Worm (Caenorhabditis elegans): Measurements from ENCODE around the gene str-135.

str-135 gene

DNA sequence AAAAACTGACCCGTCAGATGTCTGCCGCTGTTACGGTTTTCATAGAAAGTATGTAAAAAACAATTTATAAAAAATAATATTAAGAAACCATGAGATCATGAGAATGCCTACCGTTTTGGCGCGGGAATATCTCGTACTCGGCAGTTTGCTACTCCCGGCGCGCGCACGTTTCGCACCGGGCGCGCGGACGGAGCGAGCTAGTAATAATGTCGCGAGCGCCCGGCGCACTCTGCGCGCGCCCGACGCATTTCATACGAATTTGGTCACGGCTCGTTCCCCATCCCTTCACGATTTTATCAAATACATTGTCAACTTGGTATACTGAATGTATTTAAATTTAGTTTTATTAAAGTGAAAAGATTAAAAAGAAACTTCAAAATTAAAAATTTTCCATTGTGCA is 45.2 kb upstream of the str-135 start:
- no peak for TF ChIP-seq snpc-1.1 (tag; optimal IDR thresholded peaks at IDR 0.05; ENCODE audit: insufficient read depth)
- TF ChIP-seq zfh-2 (GFP tag; conservative IDR thresholded peaks at IDR 0.05) = peak; percentile 63
- no peak for TF ChIP-seq C06A6.2 (GFP tag; conservative IDR thresholded peaks at IDR 0.05)

- no peak for TF ChIP-seq let-526 (GFP tag; IDR thresholded peaks at IDR 0.05)
- TF ChIP-seq snpc-1.1 (tag; optimal IDR thresholded peaks at IDR 0.05; ENCODE audit: insufficient read depth) = no peak
- no peak for TF ChIP-seq unc-62 (GFP tag; optimal IDR thresholded peaks at IDR 0.05)
- no peak for TF ChIP-seq ztf-18 (tag; optimal IDR thresholded peaks at IDR 0.05)
- TF ChIP-seq hsf-1 (GFP tag; IDR thresholded peaks at IDR 0.05) = no peak
- no peak for TF ChIP-seq ceh-79 (tag; optimal IDR thresholded peaks at IDR 0.05)
- no peak for TF ChIP-seq B0019.2 (GFP tag; conservative IDR thresholded peaks at IDR 0.05)
- no peak for TF ChIP-seq madf-3 (GFP tag; IDR thresholded peaks at IDR 0.05)
- no peak for TF ChIP-seq ztf-3 (GFP tag; optimal IDR thresholded peaks at IDR 0.05)
- no peak for TF ChIP-seq Y56A3A.18 (GFP tag; IDR thresholded peaks at IDR 0.05)
- TF ChIP-seq F22D6.2 (tag; optimal IDR thresholded peaks at IDR 0.05) = no peak
- no peak for TF ChIP-seq attf-3 (GFP tag; conservative IDR thresholded peaks at IDR 0.05)
- TF ChIP-seq lag-1 (GFP tag; IDR thresholded peaks at IDR 0.05) = no peak
- TF ChIP-seq pha-4 (tag; optimal IDR thresholded peaks at IDR 0.05) = no peak
- TF ChIP-seq aptf-3 (GFP tag; IDR thresholded peaks at IDR 0.05) = no peak
Observed at ce11 chrV:8323545-8323944, 42.9 kb upstream of the str-135 start.

DNA sequence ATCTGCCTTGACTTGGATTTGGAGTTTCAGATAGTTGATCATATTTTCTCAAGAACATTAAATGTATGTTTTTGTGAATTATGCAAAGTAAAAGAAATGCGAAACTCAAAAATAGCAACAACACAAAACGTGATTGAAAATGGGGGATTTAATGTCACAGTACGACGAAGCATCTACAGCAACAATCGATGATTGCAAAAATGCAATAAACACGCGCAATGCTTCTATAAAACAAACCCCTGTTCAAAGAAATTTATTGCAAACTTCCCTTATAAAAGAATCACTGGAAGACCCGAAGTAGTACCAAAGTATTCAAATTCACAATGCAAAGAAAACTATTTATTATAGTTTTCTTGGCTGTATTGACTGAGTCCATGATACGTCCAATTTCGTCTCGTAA is 37.5 kb upstream of the str-135 start, which contains the start of gene clec-219:
Gene clec-219 (plus strand): TSS at position 301 of the 400 bp plus-strand sequence.
- TF ChIP-seq lin-40 (tag; optimal IDR thresholded peaks at IDR 0.05) (no peak), ztf-18 (tag; optimal IDR thresholded peaks at IDR 0.05) (no peak)

DNA sequence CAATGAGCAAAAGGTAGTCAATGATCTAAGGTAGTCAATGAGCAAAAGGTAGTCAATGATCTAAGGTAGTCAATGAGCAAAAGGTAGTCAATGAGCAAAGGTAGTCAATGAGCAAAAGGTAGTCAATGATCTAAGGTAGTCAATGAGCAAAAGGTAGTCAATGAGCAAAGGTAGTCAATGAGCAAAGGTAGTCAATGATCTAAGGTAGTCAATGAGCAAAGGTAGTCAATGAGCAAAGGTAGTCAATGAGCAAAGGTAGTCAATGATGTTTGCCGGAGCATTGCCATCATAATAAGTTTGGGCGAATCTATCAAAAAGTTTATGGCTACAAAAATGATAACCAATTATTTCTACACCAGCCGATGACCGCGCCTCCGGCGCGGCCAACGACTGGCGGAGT is 34.1 kb upstream of the str-135 start:
- TF ChIP-seq lin-26 (GFP tag; IDR thresholded peaks at IDR 0.05) (peak; percentile 58; the same call in 1 of the 2 replicates), bed-1 (GFP tag; IDR thresholded peaks at IDR 0.05) (peak; percentile 72; the same call in 1 of the 2 replicates), hmg-20 (GFP tag; IDR thresholded peaks at IDR 0.05) (peak; percentile 56; the same call in 1 of the 2 replicates), B0019.2 (GFP tag; conservative IDR thresholded peaks at IDR 0.05) (0 out of 2 replicates have a peak, but pooled peaks have one; percentile 9), F37B4.10 (GFP tag; IDR thresholded peaks at IDR 0.05) (0 out of 2 replicates have a peak, but pooled peaks have one; percentile 31), ztf-25 (GFP tag; IDR thresholded peaks at IDR 0.05) (peak; percentile 66; the same call in 1 of the 2 replicates), ceh-58 (GFP tag; IDR thresholded peaks at IDR 0.05) (0 out of 2 replicates have a peak, but pooled peaks have one; percentile 58), let-526 (GFP tag; IDR thresholded peaks at IDR 0.05) (peak; percentile 66; the same call in 1 of the 2 replicates), ztf-6 (GFP tag; IDR thresholded peaks at IDR 0.05) (0 out of 2 replicates have a peak, but pooled peaks have one; percentile 56), Y56A3A.18 (GFP tag; IDR thresholded peaks at IDR 0.05) (0 out of 2 replicates have a peak, but pooled peaks have one; percentile 34), ceh-40 (GFP tag; IDR thresholded peaks at IDR 0.05) (0 out of 2 replicates have a peak, but pooled peaks have one; percentile 22), madf-3 (GFP tag; IDR thresholded peaks at IDR 0.05) (peak; percentile 68; the same call in 1 of the 2 replicates), F33H1.4 (GFP tag; IDR thresholded peaks at IDR 0.05) (peak; percentile 19; the same call in 1 of the 2 replicates), pbrm-1 (GFP tag; IDR thresholded peaks at IDR 0.05) (peak; percentile 34; the same call in 1 of the 2 replicates), aptf-2 (GFP tag; conservative IDR thresholded peaks at IDR 0.05) (0 out of 2 replicates have a peak, but pooled peaks have one; percentile 13), lag-1 (GFP tag; IDR thresholded peaks at IDR 0.05) (0 out of 2 replicates have a peak, but pooled peaks have one; percentile 77), attf-6 (GFP tag; IDR thresholded peaks at IDR 0.05) (0 out of 2 replicates have a peak, but pooled peaks have one; percentile 9)

DNA sequence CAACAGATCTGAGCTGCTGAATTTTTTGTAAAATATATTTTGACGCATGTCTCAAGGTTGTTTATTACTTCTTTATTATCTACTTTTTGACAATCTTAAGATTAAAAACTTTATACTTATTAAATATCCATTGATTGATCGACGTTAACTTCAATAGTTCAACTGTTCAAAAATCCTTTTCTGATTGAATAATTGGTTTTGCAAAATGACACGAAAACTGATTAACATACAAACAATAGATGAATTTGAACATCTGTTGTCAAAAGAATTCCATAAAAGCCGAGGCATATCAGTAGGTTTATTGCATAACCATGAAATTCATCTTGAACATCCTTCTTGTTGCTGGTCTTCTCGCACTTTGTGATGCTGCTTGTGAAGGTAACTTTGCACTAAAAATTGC is 30.5 kb upstream of the str-135 start, which contains the start of gene W02D7.12:
Gene W02D7.12 (plus strand): TSS at position 301 of the 400 bp plus-strand sequence.
- TF ChIP-seq K12H6.12 (tag; optimal IDR thresholded peaks at IDR 0.05) (no peak), Y53G8AR.9 (GFP tag; conservative IDR thresholded peaks at IDR 0.05) (no peak), nhr-90 (tag; optimal IDR thresholded peaks at IDR 0.05) (no peak), attf-5 (GFP tag; optimal IDR thresholded peaks at IDR 0.05) (no peak), rec-8 (tag; optimal IDR thresholded peaks at IDR 0.05) (no peak), ccch-3 (GFP tag; optimal IDR thresholded peaks at IDR 0.05) (no peak), fkh-3 (tag; optimal IDR thresholded peaks at IDR 0.05) (no peak), ztf-6 (GFP tag; IDR thresholded peaks at IDR 0.05) (no peak), B0035.1 (tag; optimal IDR thresholded peaks at IDR 0.05) (no peak), somi-1 (GFP tag; optimal IDR thresholded peaks at IDR 0.05) (no peak), pbrm-1 (GFP tag; IDR thresholded peaks at IDR 0.05) (no peak), bed-1 (GFP tag; IDR thresholded peaks at IDR 0.05) (no peak), K11D2.4 (GFP tag; IDR thresholded peaks at IDR 0.05) (no peak), tbx-9 (tag; optimal IDR thresholded peaks at IDR 0.05; ENCODE audit: borderline replicate concordance) (no peak)

Data from whole organism, young adult.